Fruit fly (Drosophila melanogaster): ENCODE data around the gene Rga.

Gene Rga

dm6 chr3R:5572900-5573665, 39.8 kb downstream of the Rga start:
- 0 out of 3 replicates have a peak, but pooled peaks have one; percentile 16 for TF ChIP-seq Opbp (GFP tag; IDR thresholded peaks at IDR 0.05; ENCODE audit: partially characterized antibody)
- peak in 1 of 2 experiments; percentile 52 for TF ChIP-seq Pdp1 (GFP tag; optimal IDR thresholded peaks at IDR 0.05)
- TF ChIP-seq sqz (GFP tag; optimal IDR thresholded peaks at IDR 0.05): no peak
- no peak for TF ChIP-seq seq (GFP tag; IDR thresholded peaks at IDR 0.05)
- peak; percentile 36 for TF ChIP-seq Med (GFP tag)
- TF ChIP-seq knrl (GFP tag; IDR thresholded peaks at IDR 0.05; ENCODE audit: partially characterized antibody): 0 out of 3 replicates have a peak, but pooled peaks have one; percentile 22
- peak in 1 of 2 experiments; percentile 22 for TF ChIP-seq bsh (GFP tag; optimal IDR thresholded peaks at IDR 0.05)
- 0 out of 3 replicates have a peak, but pooled peaks have one; percentile 14 for TF ChIP-seq zfh1 (GFP tag; IDR thresholded peaks at IDR 0.05)
- TF ChIP-seq HLHmδ (GFP tag; optimal IDR thresholded peaks at IDR 0.05): no peak
- peak; percentile 67 for TF ChIP-seq CG8478 (optimal IDR thresholded peaks at IDR 0.05)
- TF ChIP-seq NC2α (GFP tag; optimal IDR thresholded peaks at IDR 0.05): no peak
- TF ChIP-seq kni (GFP tag; optimal IDR thresholded peaks at IDR 0.05): peak; percentile 26
- TF ChIP-seq CG11456 (GFP tag; IDR thresholded peaks at IDR 0.05): 0 out of 3 replicates have a peak, but pooled peaks have one; percentile 31
- no peak for TF ChIP-seq NfI (GFP tag; optimal IDR thresholded peaks at IDR 0.05)

DNA sequence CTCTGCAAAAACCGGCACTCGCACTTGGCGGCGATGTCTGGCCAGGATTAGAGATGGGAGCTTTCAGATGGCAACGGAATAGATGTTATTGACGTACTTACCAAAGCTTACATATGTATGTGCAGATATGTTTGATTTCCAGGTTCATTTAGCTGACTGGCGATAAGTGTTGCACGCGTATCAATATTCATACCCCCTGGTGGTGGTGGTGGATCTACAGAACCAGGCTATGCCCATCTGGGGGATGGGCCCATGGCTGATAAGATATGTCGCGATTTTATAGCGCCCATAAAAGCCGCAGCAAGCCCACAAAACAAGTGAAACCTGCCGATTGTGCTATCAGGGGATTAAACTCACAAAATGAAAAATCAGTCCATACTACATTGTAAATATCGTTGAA, 41.2 kb downstream of the Rga start:
- TF ChIP-seq sug (tag; optimal IDR thresholded peaks at IDR 0.05): peak; percentile 97
- peak; percentile 21; the same call in 1 of the 2 replicates for TF ChIP-seq GATAe (GFP tag; conservative IDR thresholded peaks at IDR 0.05)
- peak; percentile 6 for TF ChIP-seq mirr (GFP tag; optimal IDR thresholded peaks at IDR 0.05)
- no peak for TF ChIP-seq Hr3 (GFP tag; optimal IDR thresholded peaks at IDR 0.05)
- TF ChIP-seq CG34376 (GFP tag; optimal IDR thresholded peaks at IDR 0.05): peak; percentile 9
- TF ChIP-seq Hey (tag; optimal IDR thresholded peaks at IDR 0.05): peak; percentile 92
- peak; percentile 8 for TF ChIP-seq BtbVII (GFP tag; optimal IDR thresholded peaks at IDR 0.05)
- TF ChIP-seq Optix (GFP tag; IDR thresholded peaks at IDR 0.05): no peak

dm6 chr3R:5571437-5571750, 41.5 kb downstream of the Rga start:
- TF ChIP-seq Max (GFP tag; optimal IDR thresholded peaks at IDR 0.05): no peak
- no peak for TF ChIP-seq vvl (GFP tag; IDR thresholded peaks at IDR 0.05)
- TF ChIP-seq cg (GFP tag; optimal IDR thresholded peaks at IDR 0.05): peak; percentile 14
- TF ChIP-seq Fer3 (tag; optimal IDR thresholded peaks at IDR 0.05): no peak
- TF ChIP-seq CG15696 (tag; optimal IDR thresholded peaks at IDR 0.05): no peak
- peak; percentile 21 for TF ChIP-seq Elba2 (GFP tag; optimal IDR thresholded peaks at IDR 0.05)
- TF ChIP-seq CG2199 (GFP tag; IDR thresholded peaks at IDR 0.05): 0 out of 3 replicates have a peak, but pooled peaks have one; percentile 24
- peak; percentile 17 to 85 for TF ChIP-seq insv (GFP tag; optimal IDR thresholded peaks at IDR 0.05)
- TF ChIP-seq CG5953 (GFP tag; IDR thresholded peaks at IDR 0.05): no peak
- no peak for TF ChIP-seq Lpt (GFP tag; optimal IDR thresholded peaks at IDR 0.05)
- 0 out of 2 replicates have a peak, but pooled peaks have one; percentile 1 for TF ChIP-seq CG17328 (GFP tag; IDR thresholded peaks at IDR 0.05)
- peak; percentile 41 for TF ChIP-seq onecut (GFP tag; IDR thresholded peaks at IDR 0.05)
- peak; percentile 7; the same call in 1 of the 2 replicates for TF ChIP-seq CG32767 (GFP tag; IDR thresholded peaks at IDR 0.05)
- no peak for TF ChIP-seq Chrac-16 (GFP tag; optimal IDR thresholded peaks at IDR 0.05)
- TF ChIP-seq CG8089 (GFP tag; optimal IDR thresholded peaks at IDR 0.05): no peak
- no peak for TF ChIP-seq Nf-YC (tag; optimal IDR thresholded peaks at IDR 0.05)
- no peak for TF ChIP-seq CG10654 (GFP tag; optimal IDR thresholded peaks at IDR 0.05)
- TF ChIP-seq maf-S (GFP tag; optimal IDR thresholded peaks at IDR 0.05): no peak
- TF ChIP-seq twi (tag; optimal IDR thresholded peaks at IDR 0.05): peak; percentile 68

Data from whole organism, embryonic.